Fruit fly (Drosophila melanogaster) whole organism, embryonic: ENCODE measurements around the gene anox.

Source experiments
- Asciz ChIP-seq: fragments of 200-800 bp; sonication (Bioruptor generic); optimal IDR thresholded peaks from 2 replicates; lab custom pipeline; 2017; ENCODE audit warnings: missing biosample characterization, mild to moderate bottlenecking, missing genetic modification characterization, missing genetic modification reagents
- CG11398 ChIP-seq: fragments of 200-800 bp; sonication (Bioruptor generic); optimal IDR thresholded peaks from 2 replicates; lab custom pipeline; 2016; ENCODE audit warnings: missing biosample characterization, missing genetic modification characterization
- CG12219 ChIP-seq: fragments of 200-800 bp; sonication (Bioruptor generic); optimal IDR thresholded peaks from 3 replicates; lab custom pipeline; 2018; ENCODE audit warnings: missing biosample characterization, mild to moderate bottlenecking, missing genetic modification characterization
- CG1233 ChIP-seq: fragments of 200-800 bp; sonication (Bioruptor generic); optimal IDR thresholded peaks from 4 replicates; lab custom pipeline; 2018; ENCODE audit warnings: missing biosample characterization, mild to moderate bottlenecking, missing genetic modification characterization
- CG13624 ChIP-seq: fragments of 200-800 bp; sonication (Bioruptor generic); optimal IDR thresholded peaks from 2 replicates; lab custom pipeline; 2016; ENCODE audit warnings: missing biosample characterization, missing genetic modification characterization
- CG14014 ChIP-seq: fragments of 200-800 bp; sonication (Bioruptor generic); IDR thresholded peaks from 2 replicates; pipeline ENCODE4 v1.3.6; 2022; ENCODE audit warnings: missing biosample characterization, missing genetic modification characterization
- CG14965 ChIP-seq: fragments of 200-800 bp; sonication (Bioruptor generic); optimal IDR thresholded peaks from 2 replicates; lab custom pipeline; 2016; ENCODE audit warnings: missing biosample characterization, missing genetic modification characterization, borderline replicate concordance
- CG15269 ChIP-seq: fragments of 200-800 bp; sonication (Bioruptor generic); optimal IDR thresholded peaks from 2 replicates; lab custom pipeline; 2018; ENCODE audit warnings: missing biosample characterization, mild to moderate bottlenecking, missing genetic modification characterization, moderate library complexity
- CG1529 ChIP-seq: fragments of 200-800 bp; sonication (Bioruptor generic); optimal IDR thresholded peaks from 3 replicates; lab custom pipeline; 2018; ENCODE audit warnings: missing biosample characterization, missing genetic modification characterization
- CG2116 ChIP-seq: fragments of 200-800 bp; sonication (Bioruptor generic); optimal IDR thresholded peaks from 3 replicates; lab custom pipeline; 2018; ENCODE audit warnings: missing biosample characterization, mild to moderate bottlenecking, missing genetic modification characterization
- CG31365 ChIP-seq: fragments of 200-800 bp; sonication (Bioruptor generic); optimal IDR thresholded peaks from 2 replicates; lab custom pipeline; 2018; ENCODE audit warnings: missing biosample characterization, mild to moderate bottlenecking, missing genetic modification characterization
- CG32532 ChIP-seq: fragments of 200-800 bp; sonication (Bioruptor generic); IDR thresholded peaks from 2 replicates; pipeline ENCODE4 v1.3.6; 2022; ENCODE audit warnings: missing biosample characterization, missing genetic modification characterization
- CG34422 ChIP-seq: fragments of 200-800 bp; sonication (Bioruptor generic); IDR thresholded peaks from 3 replicates; pipeline ENCODE4 v1.3.6; 2022; ENCODE audit warnings: missing biosample characterization, missing genetic modification characterization
- CG6683 ChIP-seq: fragments of 200-800 bp; sonication (Bioruptor generic); optimal IDR thresholded peaks from 2 replicates; lab custom pipeline; 2017; ENCODE audit warnings: missing biosample characterization, mild to moderate bottlenecking, missing genetic modification characterization, missing genetic modification reagents
- CG6765 ChIP-seq: fragments of 200-800 bp; sonication (Bioruptor generic); optimal IDR thresholded peaks from 3 replicates; lab custom pipeline; 2017; ENCODE audit warnings: missing biosample characterization, mild to moderate bottlenecking, missing genetic modification characterization
- CG7372 ChIP-seq: fragments of 200-800 bp; sonication (Bioruptor generic); IDR thresholded peaks from 2 replicates; pipeline ENCODE4 v1.3.6; 2022; ENCODE audit warnings: missing biosample characterization, missing genetic modification characterization
- CG7556 ChIP-seq: fragments of 200-800 bp; sonication (Bioruptor generic); optimal IDR thresholded peaks from 2 replicates; lab custom pipeline; 2017; ENCODE audit warnings: missing biosample characterization, mild to moderate bottlenecking, missing genetic modification characterization
- CG7963 ChIP-seq: fragments of 200-800 bp; sonication (Bioruptor generic); IDR thresholded peaks from 3 replicates; pipeline ENCODE4 v1.3.6; 2022; ENCODE audit warnings: missing biosample characterization, missing genetic modification characterization; ENCODE audit not compliant: partially characterized antibody
- CTCF ChIP-seq: fragments of 200-800 bp; sonication (Bioruptor generic); optimal IDR thresholded peaks from 2 replicates; lab custom pipeline; 2017; ENCODE audit warnings: missing biosample characterization, mild to moderate bottlenecking, missing genetic modification characterization, moderate library complexity
- Chrac-16 ChIP-seq: fragments of 200-800 bp; sonication (Bioruptor generic); optimal IDR thresholded peaks from 3 replicates; lab custom pipeline; 2016; ENCODE audit warnings: missing biosample characterization, missing genetic modification characterization
- Dip2 ChIP-seq: fragments of 200-800 bp; sonication (Bioruptor generic); IDR thresholded peaks from 2 replicates; pipeline ENCODE4 v1.3.6; 2022; ENCODE audit warnings: missing biosample characterization, missing genetic modification characterization
- HLHmδ ChIP-seq: fragments of 200-800 bp; sonication (Bioruptor generic); optimal IDR thresholded peaks from 2 replicates; lab custom pipeline; 2018; ENCODE audit warnings: missing biosample characterization, mild to moderate bottlenecking, missing genetic modification characterization, moderate library complexity
- HmgZ ChIP-seq: fragments of 200-800 bp; sonication (Bioruptor generic); optimal IDR thresholded peaks from 2 replicates; lab custom pipeline; 2018; ENCODE audit warnings: missing biosample characterization, mild to moderate bottlenecking, missing genetic modification characterization
- Hr39 ChIP-seq: fragments of >200 bp; optimal IDR thresholded peaks from 2 replicates; lab custom pipeline; 2017
- Lpt ChIP-seq: fragments of >200 bp; optimal IDR thresholded peaks from 2 replicates; lab custom pipeline; 2018; ENCODE audit warnings: missing biosample characterization, missing genetic modification characterization
- MBD-R2 ChIP-seq: fragments of 200-800 bp; sonication (Bioruptor generic); IDR thresholded peaks from 2 replicates; pipeline ENCODE4 v1.3.6; 2022; ENCODE audit warnings: missing biosample characterization, missing genetic modification characterization
- NC2β ChIP-seq: fragments of 200-800 bp; sonication (Bioruptor generic); optimal IDR thresholded peaks from 2 replicates; lab custom pipeline; 2016; ENCODE audit warnings: missing biosample characterization, missing genetic modification characterization
- NfI ChIP-seq: fragments of 200-800 bp; sonication (Bioruptor generic); optimal IDR thresholded peaks from 3 replicates; lab custom pipeline; 2018; ENCODE audit warnings: missing biosample characterization, mild to moderate bottlenecking, missing genetic modification characterization, moderate library complexity
- Six4 ChIP-seq: fragments of 200-800 bp; sonication (Bioruptor generic); optimal IDR thresholded peaks from 2 replicates; lab custom pipeline; 2016; ENCODE audit warnings: missing biosample characterization, missing genetic modification characterization
- Trl ChIP-seq, 3 experiments: fragments of >200 bp in 2 of 3; fragments of 200-800 bp in 1 of 3; sonication (Bioruptor generic) in 1 of 3; optimal IDR thresholded peaks; 2 replicates in 1 of 3; 3 replicates in 2 of 3; lab custom pipeline; 2016 to 2017; ENCODE audit warnings: missing biosample characterization in 1 of 3, missing genetic modification characterization in 1 of 3
- ab ChIP-seq: fragments of 200-800 bp; sonication (Bioruptor generic); optimal IDR thresholded peaks from 2 replicates; lab custom pipeline; 2016; ENCODE audit warnings: missing biosample characterization, missing genetic modification characterization
- chif ChIP-seq, 2 experiments: fragments of 200-800 bp; sonication (Bioruptor generic); optimal IDR thresholded peaks; 3 replicates each; lab custom pipeline; 2016; ENCODE audit warnings: missing biosample characterization in 2 of 2, missing genetic modification characterization in 2 of 2
- chinmo ChIP-seq: fragments of 200-800 bp; sonication (Bioruptor generic); IDR thresholded peaks from 4 replicates; pipeline ENCODE4 v1.3.6; 2022; ENCODE audit warnings: missing biosample characterization, missing genetic modification characterization; ENCODE audit not compliant: partially characterized antibody
- chn ChIP-seq: fragments of 200-800 bp; sonication (Bioruptor generic); optimal IDR thresholded peaks from 2 replicates; lab custom pipeline; 2016; ENCODE audit warnings: missing biosample characterization, missing genetic modification characterization
- crol ChIP-seq: fragments of 200-800 bp; sonication (Bioruptor generic); IDR thresholded peaks from 2 replicates; pipeline ENCODE4 v1.3.6; 2022; ENCODE audit warnings: missing biosample characterization, missing genetic modification characterization
- dm ChIP-seq: fragments of 200-800 bp; sonication (Bioruptor generic); optimal IDR thresholded peaks from 3 replicates; lab custom pipeline; 2016; ENCODE audit warnings: missing biosample characterization, missing genetic modification characterization
- fu2 ChIP-seq: fragments of 200-800 bp; sonication (Bioruptor generic); optimal IDR thresholded peaks from 2 replicates; lab custom pipeline; 2016; ENCODE audit warnings: missing biosample characterization, missing genetic modification characterization
- hb ChIP-seq: fragments of 200-800 bp; sonication (Bioruptor generic); IDR thresholded peaks from 3 replicates; pipeline ENCODE4 v1.3.6; 2022; ENCODE audit warnings: missing biosample characterization, missing genetic modification characterization; ENCODE audit not compliant: partially characterized antibody
- prd ChIP-seq, 3 experiments: fragments of >200 bp in 2 of 3; fragments of 200-800 bp in 1 of 3; sonication (Bioruptor generic) in 1 of 3; optimal IDR thresholded peaks in 2 of 3; IDR thresholded peaks in 1 of 3; 2 replicates in 2 of 3; 3 replicates in 1 of 3; pipeline versions ENCODE4 v1.3.6 to Lab custom; 2017 to 2022; ENCODE audit warnings: missing biosample characterization in 1 of 3, missing genetic modification characterization in 1 of 3
- rib ChIP-seq: fragments of 200-800 bp; sonication (Bioruptor generic); IDR thresholded peaks from 2 replicates; pipeline ENCODE4 v1.3.6; 2022; ENCODE audit warnings: missing biosample characterization, missing genetic modification characterization
- row ChIP-seq: fragments of 200-800 bp; sonication (Bioruptor generic); IDR thresholded peaks from 3 replicates; pipeline ENCODE4 v1.3.6; 2022; ENCODE audit warnings: missing biosample characterization, missing genetic modification characterization
- scrt ChIP-seq: fragments of 200-800 bp; sonication (Bioruptor generic); optimal IDR thresholded peaks from 2 replicates; lab custom pipeline; 2018; ENCODE audit warnings: missing biosample characterization, mild to moderate bottlenecking, missing genetic modification characterization, moderate library complexity
- sens-2 ChIP-seq: fragments of 200-800 bp; sonication (Bioruptor generic); IDR thresholded peaks from 2 replicates; pipeline ENCODE4 v1.3.6; 2022; ENCODE audit warnings: missing biosample characterization, missing genetic modification characterization
- so ChIP-seq: fragments of 200-800 bp; sonication (Bioruptor generic); IDR thresholded peaks from 3 replicates; pipeline ENCODE4 v1.3.6; 2022; ENCODE audit warnings: missing biosample characterization, missing genetic modification characterization
- sob ChIP-seq: fragments of 200-800 bp; sonication (Bioruptor generic); IDR thresholded peaks from 2 replicates; pipeline ENCODE4 v1.3.6; 2022; ENCODE audit warnings: missing biosample characterization, missing genetic modification characterization
- tna ChIP-seq: fragments of 200-800 bp; sonication (Bioruptor generic); IDR thresholded peaks from 2 replicates; pipeline ENCODE4 v1.3.6; 2022; ENCODE audit warnings: missing biosample characterization, missing genetic modification characterization; ENCODE audit not compliant: partially characterized antibody
- trem ChIP-seq: fragments of 200-800 bp; optimal IDR thresholded peaks from 3 replicates; lab custom pipeline; 2019; ENCODE audit warnings: missing biosample characterization, mild to moderate bottlenecking, missing genetic modification characterization, moderate library complexity
- tup ChIP-seq: fragments of 200-800 bp; sonication (Bioruptor generic); optimal IDR thresholded peaks from 2 replicates; lab custom pipeline; 2016; ENCODE audit warnings: missing biosample characterization, mild to moderate bottlenecking, missing genetic modification characterization, moderate library complexity
- vvl ChIP-seq: fragments of 200-800 bp; sonication (Bioruptor generic); IDR thresholded peaks from 2 replicates; pipeline ENCODE4 v1.3.6; 2022; ENCODE audit warnings: missing biosample characterization, missing genetic modification characterization
- wek ChIP-seq: fragments of 200-800 bp; sonication (Bioruptor generic); optimal IDR thresholded peaks from 3 replicates; lab custom pipeline; 2018; ENCODE audit warnings: missing biosample characterization, mild to moderate bottlenecking, missing genetic modification characterization, moderate library complexity
- z ChIP-seq: fragments of 200-800 bp; sonication (Bioruptor generic); IDR thresholded peaks from 3 replicates; pipeline ENCODE4 v1.3.6; 2022; ENCODE audit warnings: missing biosample characterization, missing genetic modification characterization

Gene anox

dm6 chrX:21368410-21368918 is 49.4 kb upstream of the anox start (continued):
- TF ChIP-seq CG7372 = no peak
- TF ChIP-seq Six4 = no peak
- TF ChIP-seq crol (GFP tag; lab: Robert Waterston, UW) = peak; percentile 73
- no peak for TF ChIP-seq CTCF
- TF ChIP-seq Lpt (GFP tag; lab: Kevin White, UChicago) = no peak
- no peak for TF ChIP-seq CG1529 (GFP tag; lab: Kevin White, UChicago)
- TF ChIP-seq Trl (optimal IDR thresholded peaks at IDR 0.05; lab: Kevin White, UChicago) = peak; percentile 34 to 69
- no peak for TF ChIP-seq Trl (GFP tag; optimal IDR thresholded peaks at IDR 0.05; lab: Kevin White, UChicago)
- TF ChIP-seq CG14014 (GFP tag; lab: Robert Waterston, UW) = no peak
- no peak for TF ChIP-seq NC2β (GFP tag; lab: Kevin White, UChicago)
- TF ChIP-seq CG6683 (GFP tag; lab: Kevin White, UChicago) = no peak
- TF ChIP-seq sens-2 (GFP tag; lab: Robert Waterston, UW) = no peak
- no peak for TF ChIP-seq HLHmδ (GFP tag; lab: Kevin White, UChicago)
- TF ChIP-seq CG6765 (GFP tag; lab: Kevin White, UChicago) = no peak
- TF ChIP-seq CG7556 (GFP tag; lab: Kevin White, UChicago) = no peak
- TF ChIP-seq CG15269 (tag; lab: Kevin White, UChicago) = no peak
- TF ChIP-seq CG14965 (GFP tag; lab: Kevin White, UChicago) = no peak
- TF ChIP-seq HmgZ = peak; percentile 36
- no peak for TF ChIP-seq tna (GFP tag; lab: Robert Waterston, UW)
- no peak for TF ChIP-seq dm (GFP tag; lab: Kevin White, UChicago)
- TF ChIP-seq CG31365 (tag; lab: Kevin White, UChicago) = no peak
- TF ChIP-seq trem (tag; lab: Kevin White, UChicago) = peak; percentile 16
- no peak for TF ChIP-seq Asciz (GFP tag; lab: Kevin White, UChicago)
- no peak for TF ChIP-seq chif (GFP tag; optimal IDR thresholded peaks at IDR 0.05; lab: Kevin White, UChicago)
- no peak for TF ChIP-seq CG11398 (GFP tag; lab: Kevin White, UChicago)
- no peak for TF ChIP-seq CG13624 (GFP tag; lab: Kevin White, UChicago)
- TF ChIP-seq fu2 = no peak
- no peak for TF ChIP-seq CG32532 (GFP tag; lab: Robert Waterston, UW)
- TF ChIP-seq rib (GFP tag; lab: Robert Waterston, UW) = peak; percentile 74
- no peak for TF ChIP-seq chn
- no peak for TF ChIP-seq prd (optimal IDR thresholded peaks at IDR 0.05; lab: Kevin White, UChicago)
- TF ChIP-seq prd (GFP tag; IDR thresholded peaks at IDR 0.05; lab: Robert Waterston, UW) = no peak
- no peak; the same call in 1 of the 2 replicates for TF ChIP-seq vvl (GFP tag; lab: Robert Waterston, UW)
- no peak for TF ChIP-seq z (GFP tag; lab: Robert Waterston, UW)
- TF ChIP-seq Chrac-16 (GFP tag; lab: Kevin White, UChicago) = no peak
- no peak for TF ChIP-seq NfI (GFP tag; lab: Kevin White, UChicago)
- no peak for TF ChIP-seq hb (GFP tag; lab: Robert Waterston, UW)
- TF ChIP-seq Dip2 = no peak
- TF ChIP-seq row (GFP tag; lab: Robert Waterston, UW) = no peak
- 0 out of 2 replicates have a peak, but pooled peaks have one; percentile 29 for TF ChIP-seq sob (GFP tag; lab: Robert Waterston, UW)
- no peak for TF ChIP-seq CG1233 (GFP tag; lab: Kevin White, UChicago)
- TF ChIP-seq CG2116 = no peak
- TF ChIP-seq tup = no peak
- no peak for TF ChIP-seq wek (GFP tag; lab: Kevin White, UChicago)
- peak; percentile 98 for TF ChIP-seq chinmo (GFP tag; lab: Robert Waterston, UW)
- TF ChIP-seq MBD-R2 = peak; percentile 24; the same call in 1 of the 2 replicates
- no peak for TF ChIP-seq so
- TF ChIP-seq Hr39 = no peak
- no peak for TF ChIP-seq CG34422 (GFP tag; lab: Robert Waterston, UW)
- no peak for TF ChIP-seq CG12219
- TF ChIP-seq scrt = no peak
- TF ChIP-seq ab (GFP tag; lab: Kevin White, UChicago) = no peak
- 0 out of 3 replicates have a peak, but pooled peaks have one; percentile 18 for TF ChIP-seq CG7963 (GFP tag; lab: Robert Waterston, UW)
